Worm (Caenorhabditis elegans) whole organism, dauer: Measurements from ENCODE around the gene C49C3.9.

ENCODE experiments used
- unc-62 ChIP-seq: sonication (generic microtip); optimal IDR thresholded peaks from 2 replicates; lab custom pipeline; 2017; ENCODE audit warnings: missing biosample characterization, missing genetic modification reagents, missing genetic modification characterization

The C49C3.9 gene

DNA sequence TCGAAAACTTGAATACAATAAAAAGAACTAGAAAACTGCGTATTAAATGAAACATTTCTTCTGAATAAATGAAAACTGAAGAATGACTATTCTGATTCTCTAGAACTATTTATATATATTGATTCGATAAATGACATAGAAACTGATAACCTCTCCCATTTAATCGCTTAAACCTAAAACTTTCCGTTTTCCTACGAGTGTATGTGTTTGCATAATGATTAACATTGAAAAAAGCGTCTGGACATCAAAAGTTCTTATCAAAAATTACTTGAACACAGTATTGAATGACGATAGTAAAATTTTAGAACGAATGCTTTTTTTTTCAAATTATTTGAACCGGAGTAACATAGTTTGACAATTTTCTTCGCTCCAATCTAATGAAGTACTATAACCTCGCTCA lies at the start of gene C49C3.9:
Gene C49C3.9, minus strand, starts transcription at position 136 of the 400 bp plus-strand sequence.
- no peak for TF ChIP-seq unc-62 (GFP tag; lab: Kevin White, UChicago)

DNA sequence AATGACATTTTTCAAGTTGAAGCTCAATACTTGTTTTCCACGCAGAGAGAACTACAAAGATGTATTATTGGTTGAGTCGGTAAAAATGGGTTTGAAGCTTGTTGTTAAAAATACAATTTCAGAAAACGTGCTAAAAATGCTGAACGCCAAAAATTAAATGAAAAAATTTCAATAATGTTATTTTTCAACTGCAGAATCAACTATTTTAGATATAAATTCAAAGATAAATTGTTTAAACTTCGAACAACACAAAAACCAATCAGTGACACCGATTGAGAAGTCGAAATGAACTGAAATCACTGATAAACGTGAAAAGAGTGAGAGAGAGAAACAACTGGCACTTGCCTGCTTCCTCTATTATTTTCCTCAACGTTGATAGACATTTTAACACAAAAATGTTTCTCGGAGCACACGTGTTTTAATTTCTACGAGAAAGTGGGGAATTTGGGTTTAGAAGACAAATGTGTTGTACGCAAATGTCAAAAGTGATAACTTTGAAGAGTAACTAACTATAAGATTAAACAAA lies 45.4 kb upstream of the C49C3.9 start, which contains the start of gene T02D1.8:
Gene T02D1.8, minus strand, starts transcription at position 51 of the 526 bp plus-strand sequence.
- no peak for TF ChIP-seq unc-62 (GFP tag; lab: Kevin White, UChicago)

DNA sequence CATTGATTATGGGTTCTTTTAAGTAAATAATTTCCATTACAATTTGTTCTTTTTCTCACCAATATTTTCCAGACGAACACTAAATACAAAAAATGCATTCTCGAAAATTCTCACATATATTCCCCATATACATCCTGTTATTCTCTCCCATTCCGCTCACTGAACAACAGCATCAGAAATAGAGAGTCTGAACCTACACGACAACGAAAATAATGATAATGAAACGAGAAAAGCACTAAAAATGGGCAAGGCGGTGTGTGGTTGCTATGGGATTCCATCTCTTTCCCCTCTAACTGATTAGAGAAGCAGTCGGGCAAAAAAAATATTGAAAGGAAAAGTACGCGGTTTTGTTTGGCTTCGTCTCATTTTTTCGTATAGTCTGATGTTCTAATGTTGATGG lies 40.9 kb upstream of the C49C3.9 start, which contains the start of gene C30H6.12:
Gene C30H6.12, plus strand, starts transcription at position 301 of the 400 bp plus-strand sequence.
- TF ChIP-seq unc-62 (GFP tag; lab: Kevin White, UChicago) = no peak

DNA sequence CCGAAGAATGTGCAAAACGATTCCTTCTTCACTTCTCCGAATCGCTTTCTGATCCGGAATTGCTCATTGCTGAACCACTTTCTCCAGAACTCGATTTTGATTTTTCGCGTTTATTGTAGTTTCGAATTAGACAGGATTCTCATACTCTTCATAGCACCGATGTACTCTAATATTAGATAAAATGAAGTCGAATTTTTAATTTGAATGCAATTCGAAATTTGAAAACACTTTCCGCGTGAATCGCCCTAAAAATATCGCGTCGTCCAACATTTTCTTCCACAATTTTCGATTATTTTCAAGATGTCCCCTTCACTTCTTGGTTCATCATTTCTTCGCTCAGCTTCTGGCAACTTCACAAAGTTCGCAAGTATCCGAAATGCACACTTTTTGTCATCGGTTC lies 39.9 kb upstream of the C49C3.9 start, which contains the start of gene C30H6.8:
Gene C30H6.8, plus strand, starts transcription at position 301 of the 400 bp plus-strand sequence.
- TF ChIP-seq unc-62 (GFP tag; lab: Kevin White, UChicago) = no peak

DNA sequence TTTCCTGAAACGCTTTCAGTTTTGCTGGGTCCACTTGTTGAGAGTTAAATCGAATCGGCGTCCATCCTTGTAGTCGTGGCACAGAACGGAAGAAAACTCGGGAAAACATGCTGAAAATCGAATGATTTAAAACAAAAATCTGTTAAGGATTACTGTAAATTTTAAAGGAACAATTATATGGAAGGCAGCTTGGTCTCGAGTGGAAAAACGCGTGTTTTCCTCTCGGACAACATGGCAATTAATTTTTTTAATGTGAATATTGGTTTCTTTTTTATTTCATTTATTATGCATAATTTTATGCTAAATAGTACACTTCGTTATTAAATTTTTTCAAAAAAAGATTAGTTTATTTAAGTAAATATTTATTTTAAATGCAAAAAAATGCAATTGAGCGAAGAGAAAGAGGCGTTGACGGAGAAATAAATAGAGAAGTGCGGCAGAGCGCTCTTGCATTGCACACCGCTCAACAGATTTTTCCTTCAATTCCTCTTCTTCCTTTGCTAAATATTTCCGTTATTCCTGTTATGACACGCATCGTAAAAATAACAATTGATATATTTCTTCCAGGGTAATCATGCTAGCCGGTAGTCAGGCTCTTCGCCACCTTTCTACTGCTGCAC lies 38.1 kb upstream of the C49C3.9 start, which contains the start of the genes C30H6.9 and dlat-2:
Gene C30H6.9, minus strand, starts transcription at position 110 of the 620 bp plus-strand sequence.
Gene dlat-2, plus strand, starts transcription at position 566 of the 620 bp plus-strand sequence.
- TF ChIP-seq unc-62 (GFP tag; lab: Kevin White, UChicago) = no peak

DNA sequence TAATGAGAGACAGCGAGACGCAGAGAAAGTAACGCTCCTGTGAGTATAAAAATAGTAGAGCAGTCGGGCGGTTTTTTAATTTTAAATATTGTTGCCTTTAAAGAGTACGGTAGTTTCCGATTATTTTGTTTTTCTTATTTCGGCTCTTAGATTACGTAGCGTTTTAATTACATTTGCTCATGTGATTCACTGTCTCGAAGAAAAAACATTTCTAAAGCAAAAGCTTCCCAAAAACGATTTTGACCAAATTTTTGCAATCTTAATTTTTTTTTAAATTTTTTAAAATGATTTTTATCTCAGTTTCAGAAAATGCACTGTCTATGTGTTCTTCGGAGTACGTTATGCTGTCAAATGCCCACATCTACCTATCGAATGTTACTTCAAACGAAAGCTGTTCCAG lies 34.0 kb upstream of the C49C3.9 start, which contains the start of gene haf-1:
Gene haf-1, plus strand, starts transcription at position 301 of the 400 bp plus-strand sequence.
- no peak for TF ChIP-seq unc-62 (GFP tag; lab: Kevin White, UChicago)

DNA sequence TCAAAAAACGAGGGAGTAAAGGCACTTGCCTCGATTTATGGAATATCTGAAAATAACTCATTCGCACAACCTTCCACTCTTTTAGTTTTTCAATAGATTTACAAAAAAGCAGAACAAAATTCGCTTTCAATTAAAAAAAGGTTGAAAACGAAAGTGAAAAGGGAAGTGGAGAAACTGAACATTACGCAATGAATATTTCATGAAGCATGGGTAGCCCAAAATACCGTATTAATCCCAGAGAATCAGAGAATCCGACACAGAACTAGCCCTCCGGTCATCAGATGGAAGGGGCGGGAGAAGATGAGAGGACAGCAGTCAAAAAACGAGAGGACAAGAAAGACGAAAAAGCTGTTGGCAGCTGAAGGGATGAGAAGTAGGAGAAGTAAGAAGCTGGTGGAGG lies 29.4 kb upstream of the C49C3.9 start, which contains the start of gene C30H6.5:
Gene C30H6.5, plus strand, starts transcription at position 301 of the 400 bp plus-strand sequence.
- no peak for TF ChIP-seq unc-62 (GFP tag; lab: Kevin White, UChicago)

DNA sequence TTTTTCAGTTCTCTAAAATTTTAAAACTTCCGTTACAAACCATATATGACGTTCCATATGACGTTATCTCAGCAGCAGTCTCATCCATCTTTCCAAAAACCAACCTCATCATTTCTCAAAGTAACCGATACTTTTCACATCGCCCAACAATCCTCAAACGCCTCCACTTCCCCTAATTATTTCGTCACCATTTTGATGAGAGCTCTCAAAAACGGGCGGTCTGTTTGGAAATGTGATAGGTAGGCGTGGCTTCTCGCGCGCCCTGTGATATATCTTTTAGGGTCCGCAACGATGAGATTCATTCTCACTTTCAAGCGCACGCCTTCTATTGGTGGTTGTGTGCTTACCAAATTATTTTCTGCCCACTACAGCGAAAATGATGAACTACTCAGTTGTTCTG lies 26.2 kb upstream of the C49C3.9 start, which contains the start of gene trh-1:
Gene trh-1, plus strand, starts transcription at position 301 of the 400 bp plus-strand sequence.
- TF ChIP-seq unc-62 (GFP tag; lab: Kevin White, UChicago) = no peak

DNA sequence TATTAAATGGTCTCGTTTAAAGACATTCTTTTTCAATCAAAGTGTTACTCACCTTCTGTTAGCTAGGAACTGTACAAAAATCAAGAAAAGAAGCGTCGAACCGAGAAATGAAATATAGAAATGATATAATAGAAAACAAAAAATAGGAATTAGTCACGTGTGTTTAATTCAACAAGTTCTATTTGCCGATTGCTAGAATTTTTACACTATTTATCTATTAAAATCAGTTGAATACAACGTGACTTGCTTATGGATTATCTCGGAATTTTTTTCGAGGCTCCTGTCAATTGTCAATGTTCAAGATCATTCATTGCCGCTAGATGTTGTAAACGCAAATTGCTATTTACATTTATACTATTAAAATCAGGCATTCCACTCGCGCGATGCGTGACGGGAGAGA lies 25.2 kb upstream of the C49C3.9 start, which contains the start of gene zipt-17:
Gene zipt-17, minus strand, starts transcription at position 101 of the 400 bp plus-strand sequence.
- no peak for TF ChIP-seq unc-62 (GFP tag; lab: Kevin White, UChicago)

DNA sequence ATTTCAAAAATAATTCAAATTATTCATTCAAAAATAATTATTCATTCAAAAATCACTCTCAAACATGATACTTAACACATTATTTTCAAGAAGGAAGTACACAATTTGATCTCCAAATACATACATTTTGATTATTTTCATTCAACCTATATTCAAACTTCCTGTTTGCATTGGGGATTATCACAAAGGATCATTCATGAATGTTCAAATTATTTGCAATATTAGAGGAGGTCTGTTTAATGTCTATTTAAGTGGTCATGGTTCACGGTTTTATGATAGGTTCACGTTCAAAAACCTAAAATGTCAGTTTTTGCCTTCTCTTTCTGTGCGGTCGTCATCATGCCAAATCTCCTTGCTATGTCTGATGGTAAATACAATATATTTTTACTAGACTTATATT lies 19.0 kb upstream of the C49C3.9 start, which contains the start of gene clec-202:
Gene clec-202, plus strand, starts transcription at position 301 of the 400 bp plus-strand sequence.
- TF ChIP-seq unc-62 (GFP tag; lab: Kevin White, UChicago) = no peak

DNA sequence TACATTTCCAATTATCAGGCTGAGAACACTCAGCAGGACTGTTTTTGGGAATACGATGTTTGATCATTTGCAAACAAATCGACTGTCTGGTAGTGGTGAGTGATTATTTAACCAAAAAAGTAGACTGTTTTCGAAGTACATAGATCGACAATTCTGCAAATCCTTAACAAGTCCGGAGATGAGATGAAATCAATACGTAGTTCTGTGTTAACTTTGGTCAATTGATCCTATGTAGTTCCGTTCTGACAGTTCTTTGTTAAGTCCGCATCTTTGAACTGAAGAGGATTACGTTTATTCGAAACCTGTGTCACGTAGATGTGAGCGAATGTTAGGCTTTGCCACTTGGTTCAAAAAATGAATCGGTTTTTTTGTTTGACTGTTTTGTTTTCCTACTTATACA lies 9.5 kb upstream of the C49C3.9 start, which contains the start of gene clec-199:
Gene clec-199, plus strand, starts transcription at position 301 of the 400 bp plus-strand sequence.
- TF ChIP-seq unc-62 (GFP tag; lab: Kevin White, UChicago) = no peak

DNA sequence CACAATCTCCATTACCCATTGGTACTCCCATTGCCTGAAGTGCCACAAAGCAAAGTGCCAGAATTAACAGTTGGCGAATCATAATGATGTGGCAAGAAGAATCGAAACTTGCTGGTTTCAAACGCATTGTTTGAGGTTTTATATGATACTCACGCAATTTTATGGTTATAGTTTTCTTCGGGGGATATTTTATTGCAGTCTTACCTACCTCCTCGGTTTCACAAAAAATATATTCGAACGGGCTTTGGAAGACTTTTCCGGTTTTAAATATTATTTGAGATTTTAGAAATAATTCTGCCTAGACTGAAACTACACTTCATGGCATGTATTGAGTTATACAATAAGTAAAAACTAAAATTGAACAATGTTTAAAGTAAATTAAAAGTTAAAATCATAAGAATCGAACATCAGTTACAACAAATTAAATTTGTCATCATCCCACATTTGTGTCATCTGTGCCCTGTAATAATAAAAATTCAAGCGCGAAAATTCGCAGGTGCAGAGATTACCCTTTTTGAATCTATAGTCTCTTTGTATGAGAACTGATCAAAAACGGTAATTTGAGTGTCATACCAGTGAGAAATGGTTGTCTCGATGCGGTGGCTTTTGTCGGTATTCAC lies 4.6 kb upstream of the C49C3.9 start, which contains the start of the genes clec-197 and clec-198:
Gene clec-197, minus strand, starts transcription at position 101 of the 620 bp plus-strand sequence.
Gene clec-198, plus strand, starts transcription at position 570 of the 620 bp plus-strand sequence.
- no peak for TF ChIP-seq unc-62 (GFP tag; lab: Kevin White, UChicago)

DNA sequence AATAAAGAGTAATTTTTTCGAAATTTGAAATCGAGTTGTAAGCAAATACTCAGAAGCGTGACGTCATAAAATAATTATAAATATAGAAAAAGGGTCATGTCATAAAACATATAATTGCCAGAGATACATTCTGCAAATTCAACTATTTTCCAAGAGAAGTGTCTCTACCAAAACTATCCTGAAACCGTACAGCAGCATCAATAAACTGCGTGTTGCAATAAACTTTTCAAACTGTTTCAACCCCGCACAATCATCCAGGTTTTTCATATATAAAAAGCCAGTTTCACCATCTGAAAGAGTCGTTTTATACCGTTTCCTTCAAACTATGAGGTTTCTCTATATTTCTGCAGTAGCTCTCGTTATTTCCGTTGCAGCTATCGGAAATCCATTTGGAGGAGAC lies 1.4 kb upstream of the C49C3.9 start, which contains the start of gene C49C3.11:
Gene C49C3.11, plus strand, starts transcription at position 301 of the 400 bp plus-strand sequence.
- no peak for TF ChIP-seq unc-62 (GFP tag; lab: Kevin White, UChicago)

DNA sequence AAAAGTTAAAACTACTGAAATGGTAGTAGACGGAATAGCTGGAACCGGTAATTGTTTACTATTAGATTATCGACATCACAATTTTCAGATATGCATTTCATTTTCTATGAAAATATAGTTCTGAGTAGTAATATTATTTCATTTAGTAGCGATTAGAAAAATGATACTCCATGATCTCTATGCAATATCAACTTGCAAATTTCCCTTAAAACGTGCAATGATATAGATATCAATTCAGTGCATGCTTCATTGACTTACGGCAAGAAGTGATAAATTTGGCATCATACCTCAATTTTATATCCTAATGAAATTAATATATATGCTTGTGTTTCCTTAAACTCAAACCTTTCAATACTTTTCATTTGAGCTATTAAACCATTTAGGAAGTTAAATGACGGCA lies 553 bp upstream of the C49C3.9 start, which contains the start of gene C49C3.21:
Gene C49C3.21, plus strand, starts transcription at position 301 of the 400 bp plus-strand sequence.
- TF ChIP-seq unc-62 (GFP tag; lab: Kevin White, UChicago) = no peak

DNA sequence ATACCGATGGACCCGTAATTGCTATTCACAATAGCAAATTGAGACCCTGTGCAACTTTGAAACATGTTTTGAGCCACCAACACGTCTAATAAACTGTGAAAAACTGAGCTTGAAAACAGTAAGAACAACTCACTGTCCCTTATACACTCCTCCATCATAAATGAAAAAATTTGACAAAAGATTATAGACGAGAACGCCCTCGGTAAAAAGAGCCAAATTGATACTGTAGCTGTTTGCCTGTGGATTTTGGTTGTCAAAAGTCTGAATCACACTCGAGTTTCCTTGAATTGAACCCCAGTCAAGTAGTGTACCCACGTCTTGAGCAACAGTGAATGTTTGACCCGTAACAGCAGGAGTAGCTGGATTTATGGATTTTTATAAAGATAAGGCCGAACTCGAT lies 1.1 kb downstream of the C49C3.9 start:
- no peak for TF ChIP-seq unc-62 (GFP tag; lab: Kevin White, UChicago)
